Fruit fly (Drosophila melanogaster) whole organism, embryonic: ENCODE results near the gene Taf8.
A peak's percentile ranks its signal among the peaks of the same experiment; 100 is the strongest.

Experiments used
- Ada2b ChIP-seq: fragments of 200-800 bp; sonication (Bioruptor generic); IDR thresholded peaks from 2 replicates; pipeline ENCODE4 v1.3.6; 2022; ENCODE audit warnings: missing biosample characterization, missing genetic modification characterization
- Adf1 ChIP-seq: fragments of 200-800 bp; sonication (Bioruptor generic); IDR thresholded peaks from 2 replicates; pipeline ENCODE4 v1.3.6; 2022; ENCODE audit warnings: missing biosample characterization, missing genetic modification characterization
- Antp ChIP-seq: fragments of 200-800 bp; sonication (Bioruptor generic); optimal IDR thresholded peaks from 3 replicates; lab custom pipeline; 2016; ENCODE audit warnings: missing biosample characterization, missing genetic modification characterization
- Atf3 ChIP-seq: fragments of 200-800 bp; sonication (Bioruptor generic); optimal IDR thresholded peaks from 3 replicates; lab custom pipeline; 2016; ENCODE audit warnings: missing biosample characterization, missing genetic modification characterization
- Awh ChIP-seq: fragments of 200-800 bp; sonication (Bioruptor generic); IDR thresholded peaks from 2 replicates; pipeline ENCODE4, ENCODE4 v1.3.6; 2022; ENCODE audit warnings: missing biosample characterization, missing genetic modification characterization
- C15 ChIP-seq: fragments of 200-800 bp; sonication (Bioruptor generic); IDR thresholded peaks from 3 replicates; pipeline ENCODE4 v1.3.6; 2022; ENCODE audit warnings: missing biosample characterization, missing genetic modification characterization
- CG10147 ChIP-seq: fragments of 200-800 bp; sonication (Bioruptor generic); optimal IDR thresholded peaks from 2 replicates; lab custom pipeline; 2019; ENCODE audit warnings: missing biosample characterization, mild to moderate bottlenecking, missing genetic modification characterization, moderate library complexity
- CG11398 ChIP-seq: fragments of 200-800 bp; sonication (Bioruptor generic); optimal IDR thresholded peaks from 2 replicates; lab custom pipeline; 2016; ENCODE audit warnings: missing biosample characterization, missing genetic modification characterization
- CG12942 ChIP-seq: fragments of 200-800 bp; sonication (Bioruptor generic); optimal IDR thresholded peaks from 3 replicates; lab custom pipeline; 2016; ENCODE audit warnings: missing biosample characterization, missing genetic modification characterization
- CG13287 ChIP-seq: fragments of 200-800 bp; sonication (Bioruptor generic); IDR thresholded peaks from 2 replicates; pipeline ENCODE4 v1.3.6; 2022; ENCODE audit warnings: missing biosample characterization, missing genetic modification characterization; ENCODE audit not compliant: partially characterized antibody
- CG16863 ChIP-seq: fragments of 200-800 bp; sonication (Bioruptor generic); optimal IDR thresholded peaks from 3 replicates; lab custom pipeline; 2016; ENCODE audit warnings: missing biosample characterization, missing genetic modification characterization
- CG17385 ChIP-seq: fragments of 200-800 bp; sonication (Bioruptor generic); optimal IDR thresholded peaks from 3 replicates; lab custom pipeline; 2018; ENCODE audit warnings: missing biosample characterization, mild to moderate bottlenecking, missing genetic modification characterization
- CG18764 ChIP-seq: fragments of 200-800 bp; sonication (Bioruptor generic); optimal IDR thresholded peaks from 3 replicates; lab custom pipeline; 2016; ENCODE audit warnings: missing biosample characterization, missing genetic modification characterization
- CG2889 ChIP-seq: fragments of 200-800 bp; sonication (Bioruptor generic); IDR thresholded peaks from 3 replicates; pipeline ENCODE4 v1.3.6; 2022; ENCODE audit warnings: missing biosample characterization, missing genetic modification characterization
- CG30403 ChIP-seq: fragments of 200-800 bp; sonication (Bioruptor generic); optimal IDR thresholded peaks from 3 replicates; lab custom pipeline; 2016; ENCODE audit warnings: missing biosample characterization, missing genetic modification characterization
- CG31388 ChIP-seq: fragments of 200-800 bp; sonication (Bioruptor generic); optimal IDR thresholded peaks from 2 replicates; lab custom pipeline; 2016; ENCODE audit warnings: missing biosample characterization, missing genetic modification characterization
- CG32772 ChIP-seq: fragments of 200-800 bp; sonication (Bioruptor generic); IDR thresholded peaks from 2 replicates; pipeline ENCODE4 v1.3.6; 2022; ENCODE audit warnings: missing biosample characterization, missing genetic modification characterization
- CG3407 ChIP-seq: fragments of 200-800 bp; sonication (Bioruptor generic); optimal IDR thresholded peaks from 2 replicates; lab custom pipeline; 2018; ENCODE audit warnings: missing biosample characterization, mild to moderate bottlenecking, missing genetic modification characterization
- CG4617 ChIP-seq: fragments of 200-800 bp; sonication (Bioruptor generic); optimal IDR thresholded peaks from 3 replicates; lab custom pipeline; 2016; ENCODE audit warnings: missing biosample characterization, missing genetic modification characterization, borderline replicate concordance
- CG4707 ChIP-seq: fragments of 200-800 bp; sonication (Bioruptor generic); optimal IDR thresholded peaks from 2 replicates; lab custom pipeline; 2018; ENCODE audit warnings: missing biosample characterization, mild to moderate bottlenecking, missing genetic modification characterization, moderate library complexity
- CG4854 ChIP-seq: fragments of 200-800 bp; sonication (Bioruptor generic); optimal IDR thresholded peaks from 2 replicates; lab custom pipeline; 2016; ENCODE audit warnings: missing biosample characterization, missing genetic modification characterization, inconsistent platforms
- CG9215 ChIP-seq: fragments of 200-800 bp; sonication (Bioruptor generic); IDR thresholded peaks from 2 replicates; pipeline ENCODE4 v1.3.6; 2022; ENCODE audit warnings: missing biosample characterization, missing genetic modification characterization
- CTCF ChIP-seq: fragments of 200-800 bp; sonication (Bioruptor generic); optimal IDR thresholded peaks from 2 replicates; lab custom pipeline; 2017; ENCODE audit warnings: missing biosample characterization, mild to moderate bottlenecking, missing genetic modification characterization, moderate library complexity
- Dp ChIP-seq: fragments of 200-800 bp; sonication (Bioruptor generic); optimal IDR thresholded peaks from 2 replicates; lab custom pipeline; 2018; ENCODE audit warnings: missing biosample characterization, mild to moderate bottlenecking, missing genetic modification characterization, moderate library complexity
- Drgx ChIP-seq: fragments of 200-800 bp; sonication (Bioruptor generic); IDR thresholded peaks from 2 replicates; pipeline ENCODE4 v1.3.6; 2022; ENCODE audit warnings: missing biosample characterization, missing genetic modification characterization
- Fer2 ChIP-seq: fragments of 200-800 bp; sonication (Bioruptor generic); optimal IDR thresholded peaks from 2 replicates; lab custom pipeline; 2018; ENCODE audit warnings: missing biosample characterization, mild to moderate bottlenecking, missing genetic modification characterization, moderate library complexity
- Hr78 ChIP-seq, 2 experiments: fragments of 200-800 bp in 1 of 2; fragments of >200 bp in 1 of 2; sonication (Bioruptor generic) in 1 of 2; optimal IDR thresholded peaks; 2 replicates each; lab custom pipeline; 2017 to 2019; ENCODE audit warnings: missing biosample characterization in 2 of 2, missing genetic modification characterization in 2 of 2, mild to moderate bottlenecking in 1 of 2, moderate library complexity in 1 of 2
- Nf-YB ChIP-seq: fragments of 200-800 bp; sonication (Bioruptor generic); optimal IDR thresholded peaks from 3 replicates; lab custom pipeline; 2019; ENCODE audit warnings: missing biosample characterization, mild to moderate bottlenecking, missing genetic modification characterization, moderate library complexity
- Sox102F ChIP-seq: fragments of 200-800 bp; sonication (Bioruptor generic); optimal IDR thresholded peaks from 2 replicates; lab custom pipeline; 2018; ENCODE audit warnings: missing biosample characterization, mild to moderate bottlenecking, missing genetic modification characterization, moderate library complexity
- Sry-β ChIP-seq: fragments of 200-800 bp; sonication (Bioruptor generic); optimal IDR thresholded peaks from 2 replicates; lab custom pipeline; 2018; ENCODE audit warnings: missing biosample characterization, mild to moderate bottlenecking, missing genetic modification characterization, moderate library complexity
- Sry-δ ChIP-seq: fragments of 200-800 bp; sonication (Bioruptor generic); optimal IDR thresholded peaks from 2 replicates; lab custom pipeline; 2016; ENCODE audit warnings: missing biosample characterization, missing genetic modification characterization
- bab2 ChIP-seq: fragments of 200-800 bp; sonication (Bioruptor generic); optimal IDR thresholded peaks from 2 replicates; lab custom pipeline; 2016; ENCODE audit warnings: missing biosample characterization, missing genetic modification characterization
- caup ChIP-seq: fragments of 200-800 bp; sonication (Bioruptor generic); optimal IDR thresholded peaks from 3 replicates; lab custom pipeline; 2017; ENCODE audit warnings: missing biosample characterization, mild to moderate bottlenecking, missing genetic modification characterization, moderate library complexity; ENCODE audit not compliant: severe bottlenecking
- chn ChIP-seq: fragments of 200-800 bp; sonication (Bioruptor generic); optimal IDR thresholded peaks from 2 replicates; lab custom pipeline; 2016; ENCODE audit warnings: missing biosample characterization, missing genetic modification characterization
- ci ChIP-seq: fragments of 200-800 bp; sonication (Bioruptor generic); IDR thresholded peaks from 3 replicates; pipeline ENCODE4 v1.3.6; 2022; ENCODE audit warnings: missing biosample characterization, missing genetic modification characterization
- dan ChIP-seq: fragments of 200-800 bp; sonication (Bioruptor generic); IDR thresholded peaks from 2 replicates; pipeline ENCODE4 v1.3.6; 2022; ENCODE audit warnings: missing biosample characterization, missing genetic modification characterization
- ems ChIP-seq: fragments of 200-800 bp; sonication (Bioruptor generic); optimal IDR thresholded peaks from 3 replicates; lab custom pipeline; 2016; ENCODE audit warnings: missing biosample characterization, missing genetic modification characterization
- fd64A ChIP-seq: fragments of 200-800 bp; sonication (Bioruptor generic); optimal IDR thresholded peaks from 3 replicates; lab custom pipeline; 2018; ENCODE audit warnings: missing biosample characterization, mild to moderate bottlenecking, missing genetic modification characterization
- fru ChIP-seq: fragments of >200 bp; optimal IDR thresholded peaks from 2 replicates; lab custom pipeline; 2017
- ftz-f1 ChIP-seq: fragments of 200-800 bp; sonication (Bioruptor generic); optimal IDR thresholded peaks from 2 replicates; lab custom pipeline; 2016; ENCODE audit warnings: missing biosample characterization, missing genetic modification characterization
- fu2 ChIP-seq: fragments of 200-800 bp; sonication (Bioruptor generic); optimal IDR thresholded peaks from 2 replicates; lab custom pipeline; 2016; ENCODE audit warnings: missing biosample characterization, missing genetic modification characterization
- lbe ChIP-seq: fragments of 200-800 bp; sonication (Bioruptor generic); optimal IDR thresholded peaks from 2 replicates; lab custom pipeline; 2016; ENCODE audit warnings: missing biosample characterization, mild to moderate bottlenecking, missing genetic modification characterization
- lola ChIP-seq, 3 experiments: fragments of >200 bp in 2 of 3; fragments of 200-800 bp in 1 of 3; sonication (Bioruptor generic) in 1 of 3; optimal IDR thresholded peaks; 2 replicates each; lab custom pipeline; 2017 to 2019; ENCODE audit warnings: missing biosample characterization in 3 of 3, missing genetic modification characterization in 3 of 3, mild to moderate bottlenecking in 1 of 3, moderate library complexity in 1 of 3
- odd ChIP-seq: fragments of 200-800 bp; sonication (Bioruptor generic); optimal IDR thresholded peaks from 2 replicates; lab custom pipeline; 2017; ENCODE audit warnings: missing biosample characterization, mild to moderate bottlenecking, missing genetic modification characterization
- otp ChIP-seq: fragments of 200-800 bp; sonication (Bioruptor generic); IDR thresholded peaks from 3 replicates; pipeline ENCODE4, ENCODE4 v1.3.6; 2022; ENCODE audit warnings: missing biosample characterization, missing genetic modification characterization
- pnt ChIP-seq: fragments of 200-800 bp; sonication (Bioruptor generic); optimal IDR thresholded peaks from 3 replicates; lab custom pipeline; 2016; ENCODE audit warnings: missing biosample characterization, missing genetic modification characterization
- prd ChIP-seq, 3 experiments: fragments of >200 bp in 2 of 3; fragments of 200-800 bp in 1 of 3; sonication (Bioruptor generic) in 1 of 3; optimal IDR thresholded peaks in 2 of 3; IDR thresholded peaks in 1 of 3; 2 replicates in 2 of 3; 3 replicates in 1 of 3; pipeline versions ENCODE4 v1.3.6 to Lab custom; 2017 to 2022; ENCODE audit warnings: missing biosample characterization in 1 of 3, missing genetic modification characterization in 1 of 3
- sens-2 ChIP-seq: fragments of 200-800 bp; sonication (Bioruptor generic); IDR thresholded peaks from 2 replicates; pipeline ENCODE4 v1.3.6; 2022; ENCODE audit warnings: missing biosample characterization, missing genetic modification characterization
- slou ChIP-seq: fragments of 200-800 bp; sonication (Bioruptor generic); optimal IDR thresholded peaks from 3 replicates; lab custom pipeline; 2016; ENCODE audit warnings: missing biosample characterization, missing genetic modification characterization
- stc ChIP-seq: fragments of 200-800 bp; sonication (Bioruptor generic); IDR thresholded peaks from 2 replicates; pipeline ENCODE4 v1.3.6; 2022; ENCODE audit warnings: missing biosample characterization, missing genetic modification characterization
- tio ChIP-seq: fragments of 200-800 bp; sonication (Bioruptor generic); optimal IDR thresholded peaks from 2 replicates; lab custom pipeline; 2017; ENCODE audit warnings: missing biosample characterization, missing genetic modification characterization, inconsistent platforms

Taf8 gene

dm6 chrX:18094747-18095352, 6.9 kb upstream of the Taf8 start (continued):
- TF ChIP-seq Dp (no peak), CG30403 (peak; percentile 41), Atf3 (no peak), C15 (GFP tag; lab: Robert Waterston, UW) (no peak), CG2889 (GFP tag; lab: Robert Waterston, UW) (peak; percentile 71; the same call in 2 of the 3 replicates), CG4617 (GFP tag; lab: Kevin White, UChicago) (no peak), lbe (GFP tag; lab: Kevin White, UChicago) (no peak), Antp (GFP tag; lab: Kevin White, UChicago) (no peak), slou (GFP tag; lab: Kevin White, UChicago) (no peak), Drgx (GFP tag; lab: Robert Waterston, UW) (no peak), CG10147 (GFP tag; lab: Kevin White, UChicago) (peak; percentile 23), sens-2 (no peak), CG3407 (no peak), CG18764 (GFP tag; lab: Kevin White, UChicago) (no peak), stc (GFP tag; lab: Robert Waterston, UW) (no peak), Ada2b (GFP tag; lab: Robert Waterston, UW) (peak; percentile 40), Awh (no peak), CG4707 (GFP tag; lab: Kevin White, UChicago) (no peak), chn (GFP tag; lab: Kevin White, UChicago) (no peak), Sry-δ (no peak), CG32772 (GFP tag; lab: Robert Waterston, UW) (no peak), CG12942 (GFP tag; lab: Kevin White, UChicago) (no peak), prd (optimal IDR thresholded peaks at IDR 0.05; lab: Kevin White, UChicago) (no peak), prd (GFP tag; IDR thresholded peaks at IDR 0.05; lab: Robert Waterston, UW) (no peak), fru (lab: Kevin White, UChicago) (no peak), pnt (no peak), CG13287 (GFP tag; lab: Robert Waterston, UW) (no peak), Hr78 (GFP tag; optimal IDR thresholded peaks at IDR 0.05; lab: Kevin White, UChicago) (no peak), dan (GFP tag; lab: Robert Waterston, UW) (no peak), odd (GFP tag; lab: Kevin White, UChicago) (no peak), CG31388 (no peak), CG16863 (GFP tag; lab: Kevin White, UChicago) (no peak), CG9215 (GFP tag; lab: Robert Waterston, UW) (0 out of 2 replicates have a peak, but pooled peaks have one; percentile 10), caup (GFP tag; lab: Kevin White, UChicago) (peak; percentile 32), lola (GFP tag; optimal IDR thresholded peaks at IDR 0.05; lab: Kevin White, UChicago) (no peak), Nf-YB (GFP tag; lab: Kevin White, UChicago) (no peak), ftz-f1 (GFP tag; lab: Kevin White, UChicago) (no peak), Sry-β (GFP tag; lab: Kevin White, UChicago) (no peak), Adf1 (GFP tag; lab: Robert Waterston, UW) (no peak; the same call in 1 of the 2 replicates), tio (no peak), CG4854 (GFP tag; lab: Kevin White, UChicago) (no peak), ems (no peak), bab2 (GFP tag; lab: Kevin White, UChicago) (no peak), CTCF (no peak), otp (GFP tag; lab: Robert Waterston, UW) (no peak), ci (GFP tag; lab: Robert Waterston, UW) (peak; percentile 17; the same call in 1 of the 3 replicates), Sox102F (GFP tag; lab: Kevin White, UChicago) (peak; percentile 46), fu2 (GFP tag; lab: Kevin White, UChicago) (no peak), CG11398 (no peak), CG17385 (GFP tag; lab: Kevin White, UChicago) (peak; percentile 51), fd64A (no peak), Fer2 (no peak)
